Fruit fly (Drosophila melanogaster): ENCODE data around the gene Ccp84Ab.

DNA sequence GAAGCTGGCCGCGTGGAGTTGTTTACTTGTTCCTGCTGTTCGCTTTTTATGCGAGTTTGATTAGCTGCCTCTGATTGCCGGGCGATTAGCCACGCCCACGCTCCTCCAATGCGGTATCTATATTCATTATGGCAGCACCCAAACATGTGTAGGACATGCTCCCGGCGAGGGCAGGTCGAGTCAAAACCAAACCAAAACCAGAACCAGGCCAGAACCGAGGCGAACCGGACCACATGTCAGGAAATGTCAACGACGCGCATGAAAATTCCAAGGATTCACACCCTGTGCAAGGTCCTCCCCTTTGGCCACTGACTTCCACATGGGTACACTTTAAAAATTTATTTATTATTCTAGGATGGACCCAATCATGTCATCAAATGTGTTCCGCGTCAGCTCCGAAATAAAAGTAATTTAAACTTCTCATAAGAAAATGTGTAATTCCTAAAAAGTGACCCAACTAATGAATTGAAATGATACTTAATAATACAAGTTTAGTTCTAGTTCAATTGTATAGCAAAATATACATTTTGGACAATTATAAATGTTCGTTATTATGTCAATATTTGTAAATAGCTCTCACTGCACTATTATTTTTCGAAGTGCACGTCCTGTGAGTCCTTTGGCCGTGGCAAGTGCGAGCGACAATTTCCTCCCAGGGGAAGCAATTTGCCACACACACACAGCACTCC, 48.9 kb upstream of the Ccp84Ab start:
- TF ChIP-seq CG33017 (tag; optimal IDR thresholded peaks at IDR 0.05) (no peak), CG11617 (GFP tag; optimal IDR thresholded peaks at IDR 0.05) (no peak), Clk (GFP tag; optimal IDR thresholded peaks at IDR 0.05) (no peak), CG7101 (tag; optimal IDR thresholded peaks at IDR 0.05) (no peak)
